Worm (Caenorhabditis elegans) whole organism, L4 larva: Measurements from ENCODE around the gene R02D3.8.

Experiments used
- F49E8.2 ChIP-seq: sonication (generic microtip); optimal IDR thresholded peaks from 2 replicates; lab custom pipeline; 2016; ENCODE audit warnings: missing compliant biosample characterization, mild to moderate bottlenecking, missing genetic modification characterization, borderline replicate concordance
- R02D3.7 ChIP-seq: fragments of 150-350 bp; sonication (generic microtip); optimal IDR thresholded peaks from 3 replicates; lab custom pipeline; 2014; ENCODE audit warnings: missing biosample characterization, missing genetic modification characterization
- aha-1 ChIP-seq: fragments of 150-350 bp; peaks from one replicate; lab custom pipeline; 2014; ENCODE audit warnings: missing biosample characterization, missing genetic modification characterization
- ama-1 ChIP-seq: fragments of 150-350 bp; optimal IDR thresholded peaks from 2 replicates; lab custom pipeline; 2014; ENCODE audit warnings: inconsistent platforms, mixed read lengths
- arid-1 ChIP-seq: fragments of 200-800 bp; sonication (Bioruptor generic); conservative IDR thresholded peaks from 2 replicates; pipeline ENCODE4 v1.3.6; 2022; ENCODE audit warnings: missing genetic modification reagents, missing genetic modification characterization, missing compliant biosample characterization
- ceh-20 ChIP-seq: fragments of 200-800 bp; sonication (Bioruptor generic); IDR thresholded peaks from 2 replicates; pipeline ENCODE4 v1.3.6; 2022; ENCODE audit warnings: missing genetic modification reagents, missing genetic modification characterization, missing compliant biosample characterization
- cey-2 ChIP-seq: sonication (generic microtip); optimal IDR thresholded peaks from 3 replicates; lab custom pipeline; 2017; ENCODE audit warnings: missing genetic modification characterization, mild to moderate bottlenecking, missing compliant biosample characterization, antibody characterized with exemption, borderline replicate concordance; ENCODE audit not compliant: insufficient read depth
- ctbp-1 ChIP-seq: fragments of 200-800 bp; sonication (Bioruptor generic); IDR thresholded peaks from 2 replicates; pipeline ENCODE4 v1.3.6; 2022; ENCODE audit warnings: missing genetic modification reagents, missing genetic modification characterization, missing compliant biosample characterization
- daf-12 ChIP-seq: fragments of 150-350 bp; optimal IDR thresholded peaks from 2 replicates; lab custom pipeline; 2014; ENCODE audit warnings: missing biosample characterization, missing genetic modification reagents, missing genetic modification characterization
- dmd-6 ChIP-seq: fragments of 200-800 bp; sonication (Bioruptor generic); IDR thresholded peaks from 2 replicates; pipeline ENCODE4 v1.3.6; 2022; ENCODE audit warnings: missing genetic modification reagents, missing genetic modification characterization, missing compliant biosample characterization
- dmd-8 ChIP-seq: fragments of 200-800 bp; sonication (Bioruptor generic); IDR thresholded peaks from 2 replicates; pipeline ENCODE4 v1.3.6; 2022; ENCODE audit warnings: missing genetic modification characterization, missing compliant biosample characterization
- egl-27 ChIP-seq: sonication (generic microtip); optimal IDR thresholded peaks from 3 replicates; lab custom pipeline; 2017; ENCODE audit warnings: missing biosample characterization, missing genetic modification reagents, missing genetic modification characterization
- fkh-10 ChIP-seq: fragments of 150-350 bp; optimal IDR thresholded peaks from 2 replicates; lab custom pipeline; 2014; ENCODE audit warnings: missing biosample characterization, missing genetic modification reagents, missing genetic modification characterization
- fos-1 ChIP-seq: fragments of 150-350 bp; optimal IDR thresholded peaks from 2 replicates; lab custom pipeline; 2014; ENCODE audit warnings: missing biosample characterization, missing genetic modification characterization
- hlh-11 ChIP-seq: fragments of 200-800 bp; sonication (Bioruptor generic); optimal IDR thresholded peaks from 2 replicates; lab custom pipeline; 2018; ENCODE audit warnings: mild to moderate bottlenecking, missing genetic modification characterization, missing compliant biosample characterization
- hlh-30 ChIP-seq: sonication (generic microtip); optimal IDR thresholded peaks from 2 replicates; lab custom pipeline; 2017; ENCODE audit warnings: antibody characterized with exemption, mild to moderate bottlenecking, missing genetic modification characterization, missing compliant biosample characterization; ENCODE audit not compliant: insufficient read depth
- jun-1 ChIP-seq: fragments of 150-350 bp; optimal IDR thresholded peaks from 2 replicates; lab custom pipeline; 2014; ENCODE audit warnings: missing biosample characterization, missing genetic modification reagents, missing genetic modification characterization
- lim-7 ChIP-seq: fragments of 200-800 bp; sonication (Bioruptor generic); IDR thresholded peaks from 2 replicates; pipeline ENCODE4 v1.3.6; 2022; ENCODE audit warnings: missing genetic modification characterization, missing compliant biosample characterization
- lin-13 ChIP-seq: fragments of 150-350 bp; optimal IDR thresholded peaks from 2 replicates; lab custom pipeline; 2014; ENCODE audit warnings: missing biosample characterization, missing genetic modification reagents, missing genetic modification characterization
- lin-15B ChIP-seq: fragments of 150-350 bp; sonication (generic microtip); optimal IDR thresholded peaks from 3 replicates; lab custom pipeline; 2014; ENCODE audit warnings: missing biosample characterization, missing genetic modification characterization
- lin-29 ChIP-seq: fragments of 200-800 bp; sonication (Bioruptor generic); IDR thresholded peaks from 2 replicates; pipeline ENCODE4 v1.3.6; 2022; ENCODE audit warnings: missing genetic modification reagents, missing genetic modification characterization, missing compliant biosample characterization
- lir-3 ChIP-seq: sonication (generic microtip); optimal IDR thresholded peaks from 2 replicates; lab custom pipeline; 2016; ENCODE audit warnings: mild to moderate bottlenecking, missing genetic modification characterization, missing compliant biosample characterization
- lsy-2 ChIP-seq, 2 experiments: fragments of 150-350 bp in 1 of 2; sonication (generic microtip) in 1 of 2; optimal IDR thresholded peaks; 2 replicates each; lab custom pipeline; 2014 to 2017; ENCODE audit warnings: missing biosample characterization in 2 of 2, missing genetic modification characterization in 2 of 2
- mdl-1 ChIP-seq, 2 experiments: fragments of 150-350 bp in 1 of 2; sonication (generic microtip) in 1 of 2; optimal IDR thresholded peaks; 2 replicates each; lab custom pipeline; 2014 to 2017; ENCODE audit warnings: missing biosample characterization in 2 of 2, missing genetic modification characterization in 2 of 2
- mep-1 ChIP-seq: fragments of 150-350 bp; sonication (generic microtip); optimal IDR thresholded peaks from 3 replicates; lab custom pipeline; 2014; ENCODE audit warnings: missing biosample characterization, missing genetic modification characterization
- mxl-2 ChIP-seq: fragments of 200-800 bp; sonication (Bioruptor generic); conservative IDR thresholded peaks from 2 replicates; pipeline ENCODE4 v1.3.6; 2022; ENCODE audit warnings: missing genetic modification reagents, missing genetic modification characterization, missing compliant biosample characterization
- mxl-3 ChIP-seq: fragments of 200-800 bp; sonication (Bioruptor generic); optimal IDR thresholded peaks from 2 replicates; lab custom pipeline; 2018; ENCODE audit warnings: mild to moderate bottlenecking, missing genetic modification characterization, missing compliant biosample characterization
- nhr-11 ChIP-seq: fragments of 150-350 bp; optimal IDR thresholded peaks from 2 replicates; lab custom pipeline; 2014; ENCODE audit warnings: missing biosample characterization, missing genetic modification characterization
- nhr-25 ChIP-seq: sonication (generic microtip); optimal IDR thresholded peaks from 2 replicates; lab custom pipeline; 2017; ENCODE audit warnings: missing genetic modification characterization, mild to moderate bottlenecking, missing compliant biosample characterization, antibody characterized with exemption, moderate library complexity, borderline replicate concordance; ENCODE audit not compliant: insufficient read depth
- nhr-28 ChIP-seq: fragments of 150-350 bp; optimal IDR thresholded peaks from 2 replicates; lab custom pipeline; 2014; ENCODE audit warnings: missing biosample characterization, missing genetic modification characterization
- nhr-42 ChIP-seq: fragments of 200-800 bp; sonication (Bioruptor generic); IDR thresholded peaks from 2 replicates; pipeline ENCODE4 v1.3.6; 2022; ENCODE audit warnings: missing genetic modification characterization, missing compliant biosample characterization
- nhr-6 ChIP-seq: fragments of 150-350 bp; optimal IDR thresholded peaks from 2 replicates; lab custom pipeline; 2014; ENCODE audit warnings: missing biosample characterization, missing genetic modification characterization
- nhr-77 ChIP-seq: fragments of 150-350 bp; optimal IDR thresholded peaks from 2 replicates; lab custom pipeline; 2014; ENCODE audit warnings: missing biosample characterization, missing genetic modification characterization
- php-3 ChIP-seq: fragments of 200-800 bp; sonication (Bioruptor generic); IDR thresholded peaks from 2 replicates; pipeline ENCODE4 v1.3.6; 2022; ENCODE audit warnings: missing genetic modification reagents, missing genetic modification characterization, missing compliant biosample characterization
- rbr-2 ChIP-seq: sonication (generic microtip); optimal IDR thresholded peaks from 2 replicates; lab custom pipeline; 2016; ENCODE audit warnings: missing genotype, missing genetic modification characterization, missing compliant biosample characterization
- snpc-1.2 ChIP-seq: fragments of 200-800 bp; sonication (Bioruptor generic); IDR thresholded peaks from 2 replicates; pipeline ENCODE4 v1.3.6; 2022; ENCODE audit warnings: missing genetic modification reagents, missing genetic modification characterization, missing compliant biosample characterization
- tra-1 ChIP-seq: fragments of 200-800 bp; sonication (Bioruptor generic); IDR thresholded peaks from 2 replicates; pipeline ENCODE4 v1.3.6; 2022; ENCODE audit warnings: missing genetic modification reagents, missing genetic modification characterization, missing compliant biosample characterization
- unc-62 ChIP-seq, 3 experiments: fragments of 150-350 bp in 1 of 3; sonication (generic microtip); optimal IDR thresholded peaks in 2 of 3; peaks in 1 of 3; 1 replicate in 1 of 3; 2 replicates in 2 of 3; lab custom pipeline; 2014 to 2017; ENCODE audit warnings: missing biosample characterization in 3 of 3, missing genetic modification characterization in 3 of 3, missing genetic modification reagents in 3 of 3, missing genotype in 1 of 3
- zag-1 ChIP-seq: fragments of 150-350 bp; optimal IDR thresholded peaks from 2 replicates; lab custom pipeline; 2014; ENCODE audit warnings: missing biosample characterization, missing genetic modification characterization
- zip-2 ChIP-seq: fragments of 150-350 bp; optimal IDR thresholded peaks from 2 replicates; lab custom pipeline; 2014; ENCODE audit warnings: missing biosample characterization, missing genetic modification characterization
- ztf-7 ChIP-seq: fragments of 150-350 bp; optimal IDR thresholded peaks from 2 replicates; lab custom pipeline; 2014; ENCODE audit warnings: missing biosample characterization, missing genetic modification characterization

Gene R02D3.8

ce11 chrIV:255379-255857 lies 1.6 kb downstream of the R02D3.8 start, which contains the start of gene rcat-1 (continued):
- TF ChIP-seq F49E8.2 (tag; lab: Kevin White, UChicago) (no peak), fos-1 (tag; lab: Kevin White, UChicago) (no peak), nhr-25 (tag; lab: Kevin White, UChicago) (peak; percentile 40), zag-1 (tag; lab: Kevin White, UChicago) (no peak), nhr-11 (tag; lab: Kevin White, UChicago) (peak; percentile 73), nhr-77 (tag; lab: Kevin White, UChicago) (peak; percentile 85), unc-62 (GFP tag; optimal IDR thresholded peaks at IDR 0.05 in 1 of 2; lab: Kevin White, UChicago) (peak in 1 of 2 experiments; percentile 49), unc-62 (tag; optimal IDR thresholded peaks at IDR 0.05; lab: Kevin White, UChicago) (no peak), aha-1 (tag; lab: Kevin White, UChicago) (no peak), lsy-2 (tag; optimal IDR thresholded peaks at IDR 0.05; lab: Kevin White, UChicago) (peak; percentile 29 to 90), zip-2 (tag; lab: Kevin White, UChicago) (no peak), lin-15B (tag; lab: Kevin White, UChicago) (peak; percentile 61), R02D3.7 (tag; lab: Kevin White, UChicago) (peak; percentile 100), hlh-11 (peak; percentile 1), mep-1 (peak; percentile 74), mdl-1 (tag; optimal IDR thresholded peaks at IDR 0.05; lab: Kevin White, UChicago) (peak in 1 of 2 experiments; percentile 55), mxl-2 (GFP tag; lab: Robert Waterston, UW) (no peak), ztf-7 (tag; lab: Kevin White, UChicago) (peak; percentile 22), rbr-2 (tag; lab: Kevin White, UChicago) (peak; percentile 47)

ce11 chrIV:252454-252853 lies 4.5 kb downstream of the R02D3.8 start, which contains the start of gene grl-19:
Gene grl-19, minus strand, starts transcription at chrIV:252554.
- TF ChIP-seq aha-1 (tag; lab: Kevin White, UChicago) (peak; percentile 64), fkh-10 (no peak)

DNA sequence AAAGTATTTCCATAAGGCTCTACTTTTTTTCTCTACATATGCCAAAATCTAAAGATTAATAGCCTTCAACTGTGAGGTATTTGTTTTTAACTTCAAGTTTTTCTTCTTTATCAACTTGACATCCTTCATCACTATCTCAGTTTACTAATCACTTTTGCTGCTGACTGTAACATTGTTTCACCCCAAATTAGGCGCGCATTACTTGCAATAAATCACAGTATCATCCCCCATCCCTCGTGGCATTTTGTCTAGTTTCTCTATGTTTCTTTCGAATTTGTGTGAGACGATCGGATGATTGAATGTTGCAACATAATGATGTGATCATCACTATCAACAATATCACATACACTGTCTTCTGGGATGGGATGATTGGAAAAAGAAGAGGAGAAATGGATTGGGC lies 9.5 kb downstream of the R02D3.8 start:
- TF ChIP-seq ceh-20 (GFP tag; lab: Robert Waterston, UW) (peak; percentile 51; the same call in 1 of the 2 replicates), nhr-6 (tag; lab: Kevin White, UChicago) (no peak), ctbp-1 (GFP tag; lab: Robert Waterston, UW) (no peak), dmd-8 (GFP tag; lab: Robert Waterston, UW) (no peak), php-3 (GFP tag; lab: Robert Waterston, UW) (no peak), snpc-1.2 (GFP tag; lab: Robert Waterston, UW) (no peak), unc-62 (GFP tag; optimal IDR thresholded peaks at IDR 0.05 in 1 of 2; lab: Kevin White, UChicago) (peak in 1 of 2 experiments; percentile 88), unc-62 (tag; optimal IDR thresholded peaks at IDR 0.05; lab: Kevin White, UChicago) (no peak), tra-1 (GFP tag; lab: Robert Waterston, UW) (0 out of 2 replicates have a peak, but pooled peaks have one; percentile 47), lin-29 (GFP tag; lab: Robert Waterston, UW) (no peak), egl-27 (tag; lab: Kevin White, UChicago) (no peak), mep-1 (no peak), lim-7 (GFP tag; lab: Robert Waterston, UW) (no peak), fos-1 (tag; lab: Kevin White, UChicago) (no peak), arid-1 (GFP tag; lab: Robert Waterston, UW) (no peak), mxl-3 (GFP tag; lab: Kevin White, UChicago) (peak; percentile 73), dmd-6 (GFP tag; lab: Robert Waterston, UW) (peak; percentile 13; the same call in 1 of the 2 replicates), ama-1 (lab: Kevin White, UChicago) (no peak), lin-15B (tag; lab: Kevin White, UChicago) (no peak), lin-13 (GFP tag; lab: Kevin White, UChicago) (peak; percentile 2), lir-3 (no peak), cey-2 (peak; percentile 51), hlh-30 (tag; lab: Kevin White, UChicago) (peak; percentile 85), mdl-1 (tag; optimal IDR thresholded peaks at IDR 0.05; lab: Kevin White, UChicago) (peak; percentile 69 to 95), jun-1 (tag; lab: Kevin White, UChicago) (no peak), nhr-42 (GFP tag; lab: Robert Waterston, UW) (no peak), hlh-11 (peak; percentile 66), nhr-28 (tag; lab: Kevin White, UChicago) (peak; percentile 78), daf-12 (no peak)
